Fruit fly (Drosophila melanogaster): ENCODE data around the gene Cow.

DNA sequence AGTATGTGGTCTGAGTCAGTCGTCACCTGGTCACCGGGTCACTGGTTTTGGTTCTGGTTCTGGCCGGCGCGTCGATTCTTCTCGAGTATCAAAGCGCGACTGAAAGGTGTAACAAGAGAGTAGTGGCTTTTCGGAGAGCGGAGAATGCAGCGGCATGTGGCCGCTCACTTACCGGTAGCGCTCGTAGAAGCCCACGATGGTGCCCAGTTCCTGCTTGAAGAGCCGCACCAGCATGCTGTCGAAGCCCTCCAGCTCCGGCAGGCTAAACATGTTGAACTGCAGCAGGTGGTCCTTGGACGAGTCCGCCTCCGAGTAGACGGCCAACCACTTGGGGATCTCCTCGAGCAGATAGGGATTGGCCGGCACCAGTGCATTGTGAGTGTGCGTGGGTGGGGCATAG is 53.7 kb downstream of the Cow start, which contains the start of gene Ctns:
- TF ChIP-seq CTCF (optimal IDR thresholded peaks at IDR 0.05) (no peak), CG8478 (optimal IDR thresholded peaks at IDR 0.05) (no peak)
